Worm (Caenorhabditis elegans): Measurements from ENCODE around the gene R01H10.4.

ce11 chrIII:10236291-10236871 lies 18.2 kb upstream of the R01H10.4 start:
- no peak for TF ChIP-seq B0310.2 (tag; optimal IDR thresholded peaks at IDR 0.05)
- no peak for TF ChIP-seq pes-1 (GFP tag; IDR thresholded peaks at IDR 0.05)
- no peak for TF ChIP-seq ama-1 (optimal IDR thresholded peaks at IDR 0.05)
- no peak for TF ChIP-seq flt-1 (GFP tag; IDR thresholded peaks at IDR 0.05)
- no peak for TF ChIP-seq scrt-1 (GFP tag; IDR thresholded peaks at IDR 0.05)
- TF ChIP-seq ceh-36 (tag; optimal IDR thresholded peaks at IDR 0.05): no peak
- no peak for TF ChIP-seq sea-1 (GFP tag; conservative IDR thresholded peaks at IDR 0.05)
- no peak for TF ChIP-seq tbx-11 (GFP tag; IDR thresholded peaks at IDR 0.05)
- TF ChIP-seq tbx-37 (GFP tag; conservative IDR thresholded peaks at IDR 0.05): no peak
- no peak for TF ChIP-seq hmbx-1 (tag; optimal IDR thresholded peaks at IDR 0.05)
